Fruit fly (Drosophila melanogaster) whole organism, wandering third instar larva: ENCODE results near the gene CG9171.

ENCODE experiments used
- Abd-B ChIP-seq: fragments of >200 bp; optimal IDR thresholded peaks from 2 replicates; lab custom pipeline; 2017; ENCODE audit warnings: missing biosample characterization, missing genetic modification characterization
- CG9705 ChIP-seq: fragments of 200-800 bp; sonication (Bioruptor generic); optimal IDR thresholded peaks from 2 replicates; lab custom pipeline; 2018; ENCODE audit warnings: missing biosample characterization, mild to moderate bottlenecking, missing genetic modification characterization
- Hr78 ChIP-seq: fragments of >200 bp; optimal IDR thresholded peaks from 2 replicates; lab custom pipeline; 2017; ENCODE audit warnings: missing biosample characterization, missing genetic modification characterization
- pan ChIP-seq: fragments of >200 bp; optimal IDR thresholded peaks from 2 replicates; lab custom pipeline; 2017

DNA sequence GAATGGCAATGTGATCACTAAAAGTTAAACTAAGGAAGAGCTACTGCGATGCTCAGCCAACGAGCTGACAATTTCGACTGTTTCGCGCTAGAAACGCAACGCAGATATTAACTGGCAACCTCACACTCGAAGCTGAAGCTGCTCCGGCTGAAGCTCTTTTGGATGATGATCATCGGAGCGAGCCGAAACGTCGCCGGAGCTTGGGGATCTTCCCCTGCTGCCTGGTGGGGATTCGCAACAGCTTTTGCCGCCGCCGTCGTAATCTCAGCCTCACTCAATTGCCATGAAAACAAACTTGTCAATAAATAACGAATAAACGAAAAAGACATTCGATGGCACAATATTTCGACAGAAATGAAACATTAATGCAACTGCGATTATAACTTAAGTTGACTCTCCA is 34.0 kb downstream of the CG9171 start, which contains the start of gene obst-E:
- TF ChIP-seq pan (lab: Kevin White, UChicago), result no peak
- TF ChIP-seq CG9705, result no peak
- TF ChIP-seq Hr78 (GFP tag; lab: Kevin White, UChicago), result no peak
- no peak for TF ChIP-seq Abd-B
